Fruit fly (Drosophila melanogaster): ENCODE data around the gene CG15535.
A peak's percentile ranks its signal among the peaks of the same experiment; 100 is the strongest.

CG15535 gene

dm6 chr3R:30450224-30450623, 26.5 kb upstream of the CG15535 start (continued):
- TF ChIP-seq CG3919 (GFP tag; optimal IDR thresholded peaks at IDR 0.05) (peak; percentile 62), Sox102F (GFP tag; optimal IDR thresholded peaks at IDR 0.05) (peak; percentile 78), OdsH (GFP tag; optimal IDR thresholded peaks at IDR 0.05) (peak; percentile 36), Eip78C (GFP tag) (peak; percentile 84), svp (GFP tag) (no peak), fd85E (GFP tag; optimal IDR thresholded peaks at IDR 0.05) (peak; percentile 87), esn (GFP tag; optimal IDR thresholded peaks at IDR 0.05) (peak; percentile 74), ss (GFP tag; optimal IDR thresholded peaks at IDR 0.05) (peak; percentile 49 to 58), Met (GFP tag; optimal IDR thresholded peaks at IDR 0.05) (no peak), CG6808 (GFP tag; optimal IDR thresholded peaks at IDR 0.05) (peak; percentile 30), Eip75B (GFP tag; optimal IDR thresholded peaks at IDR 0.05) (peak; percentile 49), CG8319 (GFP tag; optimal IDR thresholded peaks at IDR 0.05) (no peak), CG10669 (GFP tag; optimal IDR thresholded peaks at IDR 0.05) (peak; percentile 48), achi (GFP tag; optimal IDR thresholded peaks at IDR 0.05) (peak; percentile 73), CG8119 (GFP tag; IDR thresholded peaks at IDR 0.05) (peak; percentile 43; the same call in 2 of the 3 replicates), Blimp-1 (GFP tag; optimal IDR thresholded peaks at IDR 0.05) (peak; percentile 21), CG10631 (GFP tag; optimal IDR thresholded peaks at IDR 0.05) (peak; percentile 47), CG6276 (GFP tag; optimal IDR thresholded peaks at IDR 0.05) (peak; percentile 36), net (GFP tag; optimal IDR thresholded peaks at IDR 0.05) (peak; percentile 52), CG34406 (GFP tag; optimal IDR thresholded peaks at IDR 0.05) (peak; percentile 52), CG11294 (GFP tag; IDR thresholded peaks at IDR 0.05) (no peak), CG3032 (tag; optimal IDR thresholded peaks at IDR 0.05) (no peak), fkh (GFP tag; optimal IDR thresholded peaks at IDR 0.05) (peak; percentile 63), Smox (GFP tag; optimal IDR thresholded peaks at IDR 0.05) (peak; percentile 38)

- TF ChIP-seq CG3919 (GFP tag; optimal IDR thresholded peaks at IDR 0.05) = no peak
- no peak for TF ChIP-seq CG8119 (GFP tag; IDR thresholded peaks at IDR 0.05)
- peak; percentile 83 for TF ChIP-seq svp (GFP tag)
- no peak for TF ChIP-seq Eip93F (GFP tag; optimal IDR thresholded peaks at IDR 0.05)
- TF ChIP-seq CG9139 (GFP tag; optimal IDR thresholded peaks at IDR 0.05) = no peak
- TF ChIP-seq CG1621 (tag; optimal IDR thresholded peaks at IDR 0.05) = no peak
- TF ChIP-seq Sox14 (GFP tag; optimal IDR thresholded peaks at IDR 0.05) = no peak
- TF ChIP-seq CG6792 (GFP tag; optimal IDR thresholded peaks at IDR 0.05) = no peak
Measured at dm6 chr3R:30449446-30449845, 25.7 kb upstream of the CG15535 start.

dm6 chr3R:30444946-30445345, 21.2 kb upstream of the CG15535 start, which contains the start of gene Osi23:
Gene Osi23 (minus strand): TSS chr3R:30445046.
- TF ChIP-seq CG1621 (tag; optimal IDR thresholded peaks at IDR 0.05) = no peak
- no peak for TF ChIP-seq ss (GFP tag; optimal IDR thresholded peaks at IDR 0.05)
- no peak for TF ChIP-seq Smox (GFP tag; optimal IDR thresholded peaks at IDR 0.05)
- no peak for TF ChIP-seq CG15336 (GFP tag; IDR thresholded peaks at IDR 0.05)
- TF ChIP-seq Sox15 (GFP tag; optimal IDR thresholded peaks at IDR 0.05) = no peak
- TF ChIP-seq CG10631 (GFP tag; optimal IDR thresholded peaks at IDR 0.05) = no peak
- no peak for TF ChIP-seq CG31627 (GFP tag; optimal IDR thresholded peaks at IDR 0.05)
- TF ChIP-seq Hr39 (GFP tag; optimal IDR thresholded peaks at IDR 0.05) = no peak

- TF ChIP-seq Hr38 (GFP tag; optimal IDR thresholded peaks at IDR 0.05) (no peak), fkh (GFP tag; optimal IDR thresholded peaks at IDR 0.05) (no peak), svp (GFP tag) (peak; percentile 17)
Measured at dm6 chr3R:30443549-30444133, 19.9 kb upstream of the CG15535 start, which contains the start of gene CG15537. Gene CG15537 (minus strand): TSS chr3R:30443599.
